Fruit fly (Drosophila melanogaster) whole organism: ENCODE data around the gene RpL13A.

Experiments
- CG8478 ChIP-seq: fragments of >200 bp; optimal IDR thresholded peaks from 2 replicates; lab custom pipeline; 2018; ENCODE audit warnings: inconsistent platforms
- usp ChIP-seq: fragments of >200 bp; optimal IDR thresholded peaks from 2 replicates; lab custom pipeline; 2017; ENCODE audit warnings: missing biosample characterization, missing genetic modification characterization, mixed read lengths

DNA sequence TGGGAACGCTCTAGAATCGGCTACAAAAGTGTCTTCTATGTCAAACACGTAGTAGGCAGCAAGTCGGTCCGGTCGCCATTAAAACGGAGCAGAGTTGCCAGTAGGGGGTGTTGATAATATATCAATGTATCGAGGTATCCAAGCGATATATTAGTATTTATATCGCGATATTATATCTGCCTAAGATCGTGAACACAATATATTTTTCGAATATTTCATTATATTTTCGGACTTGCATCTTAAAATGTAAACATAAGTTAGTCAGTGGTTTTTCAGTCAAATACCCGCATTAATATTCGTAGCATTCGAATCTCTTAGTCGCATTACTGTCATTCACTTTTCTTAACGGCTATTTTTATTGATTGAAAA lies 35.5 kb downstream of the RpL13A start, which contains the start of gene CG2182:
- TF ChIP-seq CG8478 (no peak), usp (GFP tag; lab: Kevin White, UChicago) (no peak)
